Worm (Caenorhabditis elegans): ENCODE data around the gene K01A2.4.

ce11 chrII:356969-357368 lies 49.7 kb downstream of the K01A2.4 start, which contains the start of gene dmsr-4:
- TF ChIP-seq cog-1 (tag; optimal IDR thresholded peaks at IDR 0.05) (no peak), ztf-23 (GFP tag; IDR thresholded peaks at IDR 0.05) (no peak), tab-1 (GFP tag; IDR thresholded peaks at IDR 0.05) (no peak), T22C8.4 (GFP tag; IDR thresholded peaks at IDR 0.05) (no peak), ref-1 (GFP tag; conservative IDR thresholded peaks at IDR 0.05) (no peak), med-1 (GFP tag; optimal IDR thresholded peaks at IDR 0.05; ENCODE audit: insufficient read depth) (no peak), flt-1 (GFP tag; IDR thresholded peaks at IDR 0.05) (no peak), ztf-29 (GFP tag; IDR thresholded peaks at IDR 0.05) (no peak)
